Fruit fly (Drosophila melanogaster): ENCODE measurements around the gene raskol.

- TF ChIP-seq CG8478 (optimal IDR thresholded peaks at IDR 0.05) (no peak), CTCF (optimal IDR thresholded peaks at IDR 0.05) (no peak)
These were observed 2.3 kb upstream of the raskol start for dm6 chrX:17707691-17708090.
